Worm (Caenorhabditis elegans) whole organism, early embryonic: ENCODE measurements around the gene sri-42.

Experiments
- ama-1 ChIP-seq: fragments of 150-350 bp; optimal IDR thresholded peaks from 2 replicates; lab custom pipeline; 2014
- hmbx-1 ChIP-seq: sonication (generic microtip); optimal IDR thresholded peaks from 2 replicates; lab custom pipeline; 2016; ENCODE audit warnings: mild to moderate bottlenecking, missing genetic modification characterization, missing compliant biosample characterization
- sea-1 ChIP-seq: fragments of 200-800 bp; sonication (Bioruptor generic); conservative IDR thresholded peaks from 2 replicates; pipeline ENCODE4 v1.3.6; 2022; ENCODE audit warnings: missing genetic modification characterization, missing compliant biosample characterization

DNA sequence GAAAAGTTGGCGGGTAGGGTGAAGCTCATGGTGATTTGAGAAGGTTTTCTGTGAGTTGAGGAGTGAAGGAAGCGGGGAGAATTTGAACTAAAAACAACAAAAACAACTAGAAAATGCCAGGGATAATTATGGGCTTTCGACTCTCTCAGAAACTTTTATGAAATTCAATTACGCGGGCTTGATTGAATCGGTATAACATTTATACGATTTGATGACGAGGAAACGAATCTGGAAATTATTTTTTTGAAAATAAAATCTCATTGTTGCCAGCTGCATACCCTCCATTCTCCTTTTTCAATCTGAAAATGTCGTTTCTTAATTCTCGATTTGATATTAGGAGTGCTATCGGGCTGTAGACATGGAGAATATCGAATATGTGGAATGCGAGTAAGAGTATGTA lies 51.5 kb downstream of the sri-42 start, which contains the start of gene srg-21:
- TF ChIP-seq ama-1 (lab: Kevin White, UChicago) (no peak), hmbx-1 (no peak), sea-1 (GFP tag; lab: Robert Waterston, UW) (no peak)
